Worm (Caenorhabditis elegans) whole organism, late embryonic: Measurements from ENCODE around the gene lact-3.

Experiments used
- C08G9.2 ChIP-seq: sonication (generic microtip); optimal IDR thresholded peaks from 2 replicates; lab custom pipeline; 2016; ENCODE audit warnings: mild to moderate bottlenecking, missing genetic modification characterization, moderate library complexity, missing compliant biosample characterization
- ama-1 ChIP-seq: fragments of 150-350 bp; optimal IDR thresholded peaks from 2 replicates; lab custom pipeline; 2014
- ceh-2 ChIP-seq: sonication (generic microtip); optimal IDR thresholded peaks from 2 replicates; lab custom pipeline; 2016; ENCODE audit warnings: missing genotype, missing genetic modification characterization, missing compliant biosample characterization
- ceh-6 ChIP-seq: fragments of 200-800 bp; sonication (Bioruptor generic); optimal IDR thresholded peaks from 2 replicates; lab custom pipeline; 2018; ENCODE audit warnings: mild to moderate bottlenecking, missing genetic modification characterization, missing compliant biosample characterization
- ets-4 ChIP-seq: sonication (generic microtip); optimal IDR thresholded peaks from 2 replicates; lab custom pipeline; 2016; ENCODE audit warnings: missing genetic modification characterization, missing compliant biosample characterization
- hlh-15 ChIP-seq: sonication (generic microtip); optimal IDR thresholded peaks from 2 replicates; lab custom pipeline; 2016; ENCODE audit warnings: missing genetic modification characterization, missing compliant biosample characterization
- lin-11 ChIP-seq: fragments of 200-800 bp; sonication (Bioruptor generic); optimal IDR thresholded peaks from 2 replicates; lab custom pipeline; 2018; ENCODE audit warnings: mild to moderate bottlenecking, missing genetic modification characterization, missing compliant biosample characterization
- madf-2 ChIP-seq: sonication (generic microtip); optimal IDR thresholded peaks from 2 replicates; lab custom pipeline; 2017; ENCODE audit warnings: missing genetic modification characterization, missing compliant biosample characterization
- nhr-11 ChIP-seq: fragments of 150-350 bp; optimal IDR thresholded peaks from 2 replicates; lab custom pipeline; 2014; ENCODE audit warnings: missing biosample characterization, missing genetic modification characterization
- pag-3 ChIP-seq: sonication (generic microtip); optimal IDR thresholded peaks from 2 replicates; lab custom pipeline; 2016; ENCODE audit warnings: missing compliant biosample characterization, missing genetic modification characterization, borderline replicate concordance
- pax-1 ChIP-seq: fragments of 150-350 bp; optimal IDR thresholded peaks from 2 replicates; lab custom pipeline; 2014; ENCODE audit warnings: missing biosample characterization, missing genetic modification characterization
- pqm-1 ChIP-seq: sonication (generic microtip); optimal IDR thresholded peaks from 2 replicates; lab custom pipeline; 2016; ENCODE audit warnings: missing genetic modification characterization, missing compliant biosample characterization
- sox-2 ChIP-seq: fragments of 200-800 bp; sonication (Bioruptor generic); IDR thresholded peaks from 2 replicates; pipeline ENCODE4 v1.3.6; 2022; ENCODE audit warnings: missing genetic modification reagents, missing genetic modification characterization, missing compliant biosample characterization
- tbx-7 ChIP-seq: sonication (generic microtip); optimal IDR thresholded peaks from 2 replicates; lab custom pipeline; 2016; ENCODE audit warnings: missing genotype, missing genetic modification characterization, missing compliant biosample characterization

- no peak for TF ChIP-seq sox-2 (GFP tag; lab: Robert Waterston, UW)
- no peak for TF ChIP-seq lin-11
- no peak for TF ChIP-seq pax-1 (tag; lab: Kevin White, UChicago)
- no peak for TF ChIP-seq ets-4 (tag; lab: Kevin White, UChicago)
- peak; percentile 22 for TF ChIP-seq C08G9.2 (tag; lab: Kevin White, UChicago)
- no peak for TF ChIP-seq ceh-2 (tag; lab: Kevin White, UChicago)
- TF ChIP-seq madf-2 (tag; lab: Kevin White, UChicago) = no peak
- no peak for TF ChIP-seq ama-1
- TF ChIP-seq pqm-1 (tag; lab: Kevin White, UChicago) = no peak
- TF ChIP-seq pag-3 (tag; lab: Kevin White, UChicago) = no peak
- no peak for TF ChIP-seq tbx-7 (tag; lab: Kevin White, UChicago)
- no peak for TF ChIP-seq hlh-15 (tag; lab: Kevin White, UChicago)
- TF ChIP-seq ceh-6 (GFP tag; lab: Kevin White, UChicago) = no peak
- TF ChIP-seq nhr-11 (tag; lab: Kevin White, UChicago) = no peak
Observed at ce11 chrII:10705347-10705996, 48.0 kb upstream of the lact-3 start.
